Worm (Caenorhabditis elegans) whole organism, late embryonic: ENCODE results near the gene vps-22.

Experiments used
- C08G9.2 ChIP-seq: sonication (generic microtip); optimal IDR thresholded peaks from 2 replicates; lab custom pipeline; 2016; ENCODE audit warnings: mild to moderate bottlenecking, missing genetic modification characterization, moderate library complexity, missing compliant biosample characterization
- T23F11.4 ChIP-seq: fragments of 200-800 bp; sonication (Bioruptor generic); optimal IDR thresholded peaks from 2 replicates; lab custom pipeline; 2018; ENCODE audit warnings: mild to moderate bottlenecking, missing genetic modification characterization, missing compliant biosample characterization
- ceh-2 ChIP-seq: sonication (generic microtip); optimal IDR thresholded peaks from 2 replicates; lab custom pipeline; 2016; ENCODE audit warnings: missing genotype, missing genetic modification characterization, missing compliant biosample characterization
- ceh-45 ChIP-seq: fragments of 200-800 bp; sonication (Bioruptor generic); IDR thresholded peaks from 2 replicates; pipeline ENCODE4 v1.3.6; 2022; ENCODE audit warnings: missing genetic modification reagents, missing genetic modification characterization, missing compliant biosample characterization
- ceh-9 ChIP-seq: sonication (generic microtip); optimal IDR thresholded peaks from 2 replicates; lab custom pipeline; 2016; ENCODE audit warnings: mild to moderate bottlenecking, missing genetic modification characterization, inconsistent platforms, missing compliant biosample characterization
- dmd-4 ChIP-seq: sonication (generic microtip); optimal IDR thresholded peaks from 2 replicates; lab custom pipeline; 2016; ENCODE audit warnings: borderline replicate concordance, missing genetic modification characterization, missing compliant biosample characterization
- dve-1 ChIP-seq: sonication (generic microtip); optimal IDR thresholded peaks from 2 replicates; lab custom pipeline; 2017; ENCODE audit warnings: antibody characterized with exemption, mild to moderate bottlenecking, missing genetic modification characterization, missing compliant biosample characterization
- elt-2 ChIP-seq: sonication (generic microtip); optimal IDR thresholded peaks from 2 replicates; lab custom pipeline; 2016; ENCODE audit warnings: missing genetic modification reagents, missing genetic modification characterization, missing compliant biosample characterization
- fax-1 ChIP-seq: sonication (generic microtip); optimal IDR thresholded peaks from 2 replicates; lab custom pipeline; 2016; ENCODE audit warnings: missing genotype, missing genetic modification characterization, missing compliant biosample characterization
- fkh-6 ChIP-seq: sonication (generic microtip); optimal IDR thresholded peaks from 2 replicates; lab custom pipeline; 2016; ENCODE audit warnings: missing genetic modification characterization, missing compliant biosample characterization
- nhr-11 ChIP-seq: fragments of 150-350 bp; optimal IDR thresholded peaks from 2 replicates; lab custom pipeline; 2014; ENCODE audit warnings: missing biosample characterization, missing genetic modification characterization
- odd-2 ChIP-seq: sonication (generic microtip); optimal IDR thresholded peaks from 2 replicates; lab custom pipeline; 2017; ENCODE audit warnings: antibody characterized with exemption, mild to moderate bottlenecking, missing genetic modification characterization, missing compliant biosample characterization
- rnt-1 ChIP-seq: sonication (generic microtip); optimal IDR thresholded peaks from 2 replicates; lab custom pipeline; 2016; ENCODE audit warnings: missing genetic modification characterization, missing compliant biosample characterization
- sdc-2 ChIP-seq: sonication (generic microtip); optimal IDR thresholded peaks from 2 replicates; lab custom pipeline; 2016; ENCODE audit warnings: missing genotype, missing genetic modification characterization, missing compliant biosample characterization

ce11 chrIII:4984444-4985086 is 22.3 kb upstream of the vps-22 start, which contains the start of gene C27F2.7:
- TF ChIP-seq T23F11.4 (GFP tag; lab: Kevin White, UChicago) (no peak), C08G9.2 (tag; lab: Kevin White, UChicago) (no peak), ceh-2 (tag; lab: Kevin White, UChicago) (no peak), ceh-45 (GFP tag; lab: Robert Waterston, UW) (no peak), elt-2 (no peak), nhr-11 (tag; lab: Kevin White, UChicago) (no peak), fkh-6 (no peak), dmd-4 (tag; lab: Kevin White, UChicago) (no peak), ceh-9 (tag; lab: Kevin White, UChicago) (no peak), dve-1 (tag; lab: Kevin White, UChicago) (no peak), odd-2 (tag; lab: Kevin White, UChicago) (no peak), rnt-1 (no peak), fax-1 (tag; lab: Kevin White, UChicago) (no peak), sdc-2 (no peak)
